Fruit fly (Drosophila melanogaster): ENCODE measurements around the gene Cdk8.

The Cdk8 gene

dm6 chr3L:9846577-9847342, 8.3 kb upstream of the Cdk8 start (continued):
- 0 out of 2 replicates have a peak, but pooled peaks have one; percentile 14 for TF ChIP-seq sob (GFP tag; IDR thresholded peaks at IDR 0.05)
- no peak for TF ChIP-seq ems (GFP tag; optimal IDR thresholded peaks at IDR 0.05)
- no peak for TF ChIP-seq Dp (GFP tag; optimal IDR thresholded peaks at IDR 0.05)
- 0 out of 2 replicates have a peak, but pooled peaks have one; percentile 35 for TF ChIP-seq amos (GFP tag; IDR thresholded peaks at IDR 0.05; ENCODE audit: partially characterized antibody)
- TF ChIP-seq CG6854 (GFP tag; optimal IDR thresholded peaks at IDR 0.05), result peak; percentile 21
- 0 out of 2 replicates have a peak, but pooled peaks have one; percentile 20 for TF ChIP-seq Bgb (GFP tag; IDR thresholded peaks at IDR 0.05; ENCODE audit: partially characterized antibody)
- TF ChIP-seq CG9932 (GFP tag; IDR thresholded peaks at IDR 0.05), result peak; percentile 6; the same call in 1 of the 2 replicates
- no peak for TF ChIP-seq CG17359 (tag; optimal IDR thresholded peaks at IDR 0.05)
- TF ChIP-seq CG10462 (GFP tag; optimal IDR thresholded peaks at IDR 0.05), result no peak
- TF ChIP-seq NK7.1 (GFP tag; optimal IDR thresholded peaks at IDR 0.05), result no peak
- TF ChIP-seq CG31365 (tag; optimal IDR thresholded peaks at IDR 0.05), result no peak
- TF ChIP-seq ap (GFP tag; IDR thresholded peaks at IDR 0.05), result no peak
- no peak for TF ChIP-seq so (GFP tag; IDR thresholded peaks at IDR 0.05)
- no peak for TF ChIP-seq NC2β (GFP tag; optimal IDR thresholded peaks at IDR 0.05)
- no peak for TF ChIP-seq CG31441 (GFP tag; IDR thresholded peaks at IDR 0.05)
- 0 out of 3 replicates have a peak, but pooled peaks have one; percentile 26 for TF ChIP-seq CG14860 (GFP tag; IDR thresholded peaks at IDR 0.05; ENCODE audit: partially characterized antibody)
- peak; percentile 16 for TF ChIP-seq nom (GFP tag; optimal IDR thresholded peaks at IDR 0.05)
- no peak for TF ChIP-seq E2f2 (GFP tag; IDR thresholded peaks at IDR 0.05)
- no peak for TF ChIP-seq h (optimal IDR thresholded peaks at IDR 0.05)
- peak; percentile 10 for TF ChIP-seq CG15269 (tag; optimal IDR thresholded peaks at IDR 0.05)
- TF ChIP-seq CG17568 (GFP tag; optimal IDR thresholded peaks at IDR 0.05), result no peak
- no peak for TF ChIP-seq mld (GFP tag; IDR thresholded peaks at IDR 0.05; ENCODE audit: partially characterized antibody)
- peak; percentile 54 for TF ChIP-seq CG16813 (GFP tag; IDR thresholded peaks at IDR 0.05; ENCODE audit: partially characterized antibody)
- TF ChIP-seq CG6254 (GFP tag; optimal IDR thresholded peaks at IDR 0.05), result no peak
- 0 out of 3 replicates have a peak, but pooled peaks have one; percentile 49 for TF ChIP-seq ci (GFP tag; IDR thresholded peaks at IDR 0.05)
- no peak for TF ChIP-seq insv (GFP tag; optimal IDR thresholded peaks at IDR 0.05)
- no peak for TF ChIP-seq HmgD (GFP tag; optimal IDR thresholded peaks at IDR 0.05)
- no peak for TF ChIP-seq tll (GFP tag; optimal IDR thresholded peaks at IDR 0.05)
- TF ChIP-seq CG1647 (GFP tag; optimal IDR thresholded peaks at IDR 0.05), result no peak
- TF ChIP-seq chif (GFP tag; optimal IDR thresholded peaks at IDR 0.05), result no peak
- no peak for TF ChIP-seq CG4730 (GFP tag; IDR thresholded peaks at IDR 0.05)
- peak; percentile 28; the same call in 1 of the 3 replicates for TF ChIP-seq CG34224 (GFP tag; IDR thresholded peaks at IDR 0.05; ENCODE audit: partially characterized antibody)
- TF ChIP-seq Med (GFP tag), result peak; percentile 11
- peak; percentile 63; the same call in 1 of the 3 replicates for TF ChIP-seq hb (GFP tag; IDR thresholded peaks at IDR 0.05; ENCODE audit: partially characterized antibody)
- TF ChIP-seq gsb (GFP tag; IDR thresholded peaks at IDR 0.05), result no peak
- TF ChIP-seq vnd (GFP tag; IDR thresholded peaks at IDR 0.05; ENCODE audit: partially characterized antibody), result no peak
- TF ChIP-seq Atf6 (GFP tag; IDR thresholded peaks at IDR 0.05), result peak; percentile 46; the same call in 1 of the 2 replicates
- TF ChIP-seq lab (GFP tag; optimal IDR thresholded peaks at IDR 0.05), result peak; percentile 33
- TF ChIP-seq CG12659 (GFP tag; optimal IDR thresholded peaks at IDR 0.05), result no peak
- TF ChIP-seq CG11247 (GFP tag; IDR thresholded peaks at IDR 0.05), result no peak
- TF ChIP-seq slbo (GFP tag; IDR thresholded peaks at IDR 0.05), result no peak
- 0 out of 2 replicates have a peak, but pooled peaks have one; percentile 11 for TF ChIP-seq MBD-R2 (GFP tag; IDR thresholded peaks at IDR 0.05)
- peak; percentile 17 for TF ChIP-seq fd3F (GFP tag; optimal IDR thresholded peaks at IDR 0.05)
- no peak for TF ChIP-seq CG9215 (GFP tag; IDR thresholded peaks at IDR 0.05)
- no peak for TF ChIP-seq CG16863 (GFP tag; optimal IDR thresholded peaks at IDR 0.05)
- peak; percentile 7 for TF ChIP-seq CG12769 (tag; optimal IDR thresholded peaks at IDR 0.05)
- no peak for TF ChIP-seq CG7928 (GFP tag; optimal IDR thresholded peaks at IDR 0.05)
- peak; percentile 37; the same call in 1 of the 3 replicates for TF ChIP-seq Dbx (GFP tag; IDR thresholded peaks at IDR 0.05)

Measured in whole organism, embryonic.